Worm (Caenorhabditis elegans): ENCODE results near the gene col-73.

DNA sequence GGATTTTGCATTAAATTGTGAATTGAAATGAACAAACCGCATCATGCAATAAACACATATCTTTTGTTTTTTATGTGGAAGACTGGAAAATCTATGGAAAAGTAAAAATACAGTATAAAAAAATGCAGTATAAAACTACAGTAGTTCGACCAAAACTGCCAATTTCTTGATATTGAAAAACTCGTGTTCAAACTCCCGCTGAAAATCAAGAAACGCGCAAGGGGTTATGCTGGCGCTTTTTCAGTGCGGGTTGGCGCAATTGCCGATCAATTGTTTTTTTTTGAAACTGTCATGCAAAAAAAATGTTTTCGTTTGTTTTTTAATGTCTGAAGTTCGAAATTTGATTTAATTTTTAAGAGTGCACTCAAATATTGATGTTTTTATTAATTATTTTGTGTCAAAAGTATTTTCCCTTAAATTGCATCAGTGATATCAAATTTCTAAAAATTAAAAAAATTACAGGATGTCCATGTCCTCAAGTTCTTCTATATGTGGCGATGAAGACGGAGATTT is 21.3 kb downstream of the col-73 start, which contains the start of gene dnj-9:
- TF ChIP-seq rnt-1 (tag; optimal IDR thresholded peaks at IDR 0.05) = peak; percentile 38
- TF ChIP-seq nhr-11 (tag; optimal IDR thresholded peaks at IDR 0.05) = no peak
- TF ChIP-seq lin-11 (tag; optimal IDR thresholded peaks at IDR 0.05) = peak; percentile 57
- peak; percentile 32 for TF ChIP-seq ztf-16 (tag; optimal IDR thresholded peaks at IDR 0.05)
- no peak for TF ChIP-seq ceh-22 (tag; optimal IDR thresholded peaks at IDR 0.05)
- no peak for TF ChIP-seq eyg-1 (tag; optimal IDR thresholded peaks at IDR 0.05)
- no peak for TF ChIP-seq ceh-9 (tag; optimal IDR thresholded peaks at IDR 0.05)
- no peak for TF ChIP-seq zip-5 (tag; optimal IDR thresholded peaks at IDR 0.05)
- no peak for TF ChIP-seq pqm-1 (tag; optimal IDR thresholded peaks at IDR 0.05)
- TF ChIP-seq odd-2 (tag; optimal IDR thresholded peaks at IDR 0.05) = no peak
- TF ChIP-seq ceh-14 (tag; optimal IDR thresholded peaks at IDR 0.05) = peak; percentile 72
- TF ChIP-seq unc-42 (tag; optimal IDR thresholded peaks at IDR 0.05) = peak; percentile 76
- TF ChIP-seq tbx-2 (tag; optimal IDR thresholded peaks at IDR 0.05) = peak; percentile 70
- TF ChIP-seq F13H6.1 (tag; optimal IDR thresholded peaks at IDR 0.05) = no peak

All from whole organism, late embryonic.